Fruit fly (Drosophila melanogaster): ENCODE data around the gene tnc.

tnc gene

dm6 chr3R:25024895-25025557, 40.8 kb downstream of the tnc start, which contains the start of the genes EMC6 and Hr96 (continued):
- TF ChIP-seq CG3032 (tag; optimal IDR thresholded peaks at IDR 0.05) (peak; percentile 90), pdm3 (GFP tag; optimal IDR thresholded peaks at IDR 0.05) (peak; percentile 95), CG8119 (GFP tag; IDR thresholded peaks at IDR 0.05) (peak; percentile 84), CG3919 (GFP tag; optimal IDR thresholded peaks at IDR 0.05) (peak; percentile 94), CG11294 (GFP tag; IDR thresholded peaks at IDR 0.05) (peak; percentile 89), Smox (GFP tag; optimal IDR thresholded peaks at IDR 0.05) (peak; percentile 91), acj6 (GFP tag; optimal IDR thresholded peaks at IDR 0.05) (peak; percentile 94), CG10669 (GFP tag; optimal IDR thresholded peaks at IDR 0.05) (peak; percentile 87), fd59A (GFP tag; optimal IDR thresholded peaks at IDR 0.05) (peak; percentile 77), salr (GFP tag; optimal IDR thresholded peaks at IDR 0.05) (peak in 1 of 2 experiments; percentile 89), Sox102F (GFP tag; optimal IDR thresholded peaks at IDR 0.05) (peak; percentile 93), CG8632 (GFP tag; optimal IDR thresholded peaks at IDR 0.05) (peak; percentile 88), Eip93F (GFP tag; optimal IDR thresholded peaks at IDR 0.05) (peak; percentile 83), lz (GFP tag; optimal IDR thresholded peaks at IDR 0.05) (peak; percentile 94), CG6854 (GFP tag; optimal IDR thresholded peaks at IDR 0.05) (peak; percentile 73), CG8319 (GFP tag; optimal IDR thresholded peaks at IDR 0.05) (peak; percentile 87), Gug (GFP tag; IDR thresholded peaks at IDR 0.05) (peak; percentile 92), dac (GFP tag; optimal IDR thresholded peaks at IDR 0.05) (peak; percentile 77), Sox14 (GFP tag; optimal IDR thresholded peaks at IDR 0.05) (peak; percentile 93), CG1621 (tag; optimal IDR thresholded peaks at IDR 0.05) (peak; percentile 97), eg (GFP tag; IDR thresholded peaks at IDR 0.05) (peak; percentile 94), CG6163 (GFP tag; IDR thresholded peaks at IDR 0.05) (peak; percentile 96), Hr39 (GFP tag; optimal IDR thresholded peaks at IDR 0.05) (peak; percentile 92), CG32006 (GFP tag; optimal IDR thresholded peaks at IDR 0.05) (no peak), CG11762 (GFP tag; optimal IDR thresholded peaks at IDR 0.05; ENCODE audit: insufficient read depth) (peak; percentile 87), CG6808 (GFP tag; optimal IDR thresholded peaks at IDR 0.05) (no peak), Lpt (GFP tag; optimal IDR thresholded peaks at IDR 0.05) (peak; percentile 81), CG4318 (GFP tag; optimal IDR thresholded peaks at IDR 0.05) (no peak), OdsH (GFP tag; optimal IDR thresholded peaks at IDR 0.05) (peak; percentile 94), fkh (GFP tag; optimal IDR thresholded peaks at IDR 0.05) (no peak), Hr38 (GFP tag; optimal IDR thresholded peaks at IDR 0.05) (peak; percentile 54), ss (GFP tag; optimal IDR thresholded peaks at IDR 0.05) (peak in 1 of 2 experiments; percentile 84), CG11902 (GFP tag; optimal IDR thresholded peaks at IDR 0.05) (peak; percentile 85), Ets96B (tag; optimal IDR thresholded peaks at IDR 0.05) (peak; percentile 84)

dm6 chr3R:25027281-25028219, 43.4 kb downstream of the tnc start:
- TF ChIP-seq CG6808 (GFP tag; optimal IDR thresholded peaks at IDR 0.05): no peak
- TF ChIP-seq dac (GFP tag; optimal IDR thresholded peaks at IDR 0.05): no peak
- TF ChIP-seq fd85E (GFP tag; optimal IDR thresholded peaks at IDR 0.05): no peak
- peak; percentile 52 for TF ChIP-seq CG31627 (GFP tag; optimal IDR thresholded peaks at IDR 0.05)
- TF ChIP-seq acj6 (GFP tag; optimal IDR thresholded peaks at IDR 0.05): no peak
- TF ChIP-seq fkh (GFP tag; optimal IDR thresholded peaks at IDR 0.05): peak; percentile 82
- peak; percentile 69 for TF ChIP-seq vri (GFP tag; optimal IDR thresholded peaks at IDR 0.05)
- peak; percentile 81 for TF ChIP-seq esn (GFP tag; optimal IDR thresholded peaks at IDR 0.05)
- peak; percentile 65 for TF ChIP-seq lz (GFP tag; optimal IDR thresholded peaks at IDR 0.05)
- TF ChIP-seq CG7368 (GFP tag; optimal IDR thresholded peaks at IDR 0.05): no peak
- TF ChIP-seq Sox14 (GFP tag; optimal IDR thresholded peaks at IDR 0.05): peak; percentile 64
- no peak for TF ChIP-seq fd59A (GFP tag; optimal IDR thresholded peaks at IDR 0.05)
- no peak for TF ChIP-seq spab (GFP tag; optimal IDR thresholded peaks at IDR 0.05)
- TF ChIP-seq Eip78C (GFP tag): no peak
- TF ChIP-seq Eip93F (GFP tag; optimal IDR thresholded peaks at IDR 0.05): peak; percentile 46
- TF ChIP-seq CG32006 (GFP tag; optimal IDR thresholded peaks at IDR 0.05): no peak
- TF ChIP-seq Sox102F (GFP tag; optimal IDR thresholded peaks at IDR 0.05): no peak
- no peak for TF ChIP-seq CG10669 (GFP tag; optimal IDR thresholded peaks at IDR 0.05)
- TF ChIP-seq eg (GFP tag; IDR thresholded peaks at IDR 0.05): no peak
- TF ChIP-seq CG6792 (GFP tag; optimal IDR thresholded peaks at IDR 0.05): peak; percentile 62
- no peak for TF ChIP-seq CG11762 (GFP tag; optimal IDR thresholded peaks at IDR 0.05; ENCODE audit: insufficient read depth)
- TF ChIP-seq cyc (GFP tag; optimal IDR thresholded peaks at IDR 0.05): peak; percentile 38
- TF ChIP-seq Lpt (GFP tag; optimal IDR thresholded peaks at IDR 0.05): no peak
- peak; percentile 32 for TF ChIP-seq Blimp-1 (GFP tag; optimal IDR thresholded peaks at IDR 0.05)
- TF ChIP-seq CG3032 (tag; optimal IDR thresholded peaks at IDR 0.05): peak; percentile 37
- TF ChIP-seq net (GFP tag; optimal IDR thresholded peaks at IDR 0.05): no peak

Measured in whole organism, prepupa.